Worm (Caenorhabditis elegans): ENCODE measurements around the gene Y48A5A.1.

ce11 chrIV:1953132-1953629 lies 12.1 kb upstream of the Y48A5A.1 start, which contains the start of gene F52C12.2:
- no peak for TF ChIP-seq ztf-11 (tag; optimal IDR thresholded peaks at IDR 0.05)
- TF ChIP-seq nhr-76 (tag; optimal IDR thresholded peaks at IDR 0.05): no peak
- TF ChIP-seq pha-4 (tag; optimal IDR thresholded peaks at IDR 0.05): peak; percentile 64
- no peak for TF ChIP-seq unc-62 (GFP tag; optimal IDR thresholded peaks at IDR 0.05)
- TF ChIP-seq ama-1 (optimal IDR thresholded peaks at IDR 0.05): no peak

All from whole organism, L3 larva.